Fruit fly (Drosophila melanogaster): ENCODE results near the gene Ogg1.

The Ogg1 gene

dm6 chrX:8650631-8651133, 39.4 kb upstream of the Ogg1 start, which contains the start of gene oc (continued):
- TF ChIP-seq CG1603 (tag; optimal IDR thresholded peaks at IDR 0.05) (peak; percentile 26), esg (GFP tag; conservative IDR thresholded peaks at IDR 0.05) (no peak), slp2 (GFP tag; optimal IDR thresholded peaks at IDR 0.05) (no peak), CG1832 (GFP tag; optimal IDR thresholded peaks at IDR 0.05) (peak; percentile 100), Doc3 (GFP tag; IDR thresholded peaks at IDR 0.05; ENCODE audit: partially characterized antibody) (no peak), CG6791 (GFP tag; IDR thresholded peaks at IDR 0.05; ENCODE audit: partially characterized antibody) (peak; percentile 33; the same call in 1 of the 3 replicates), C15 (GFP tag; IDR thresholded peaks at IDR 0.05) (no peak), ERR (GFP tag; optimal IDR thresholded peaks at IDR 0.05) (peak; percentile 18), Bdp1 (GFP tag; optimal IDR thresholded peaks at IDR 0.05) (no peak), phol (tag; optimal IDR thresholded peaks at IDR 0.05) (peak; percentile 93), CG3838 (GFP tag; optimal IDR thresholded peaks at IDR 0.05) (no peak), CG13775 (GFP tag; optimal IDR thresholded peaks at IDR 0.05) (peak; percentile 17), crp (GFP tag; optimal IDR thresholded peaks at IDR 0.05) (peak in 1 of 2 experiments; percentile 36), CG1647 (GFP tag; optimal IDR thresholded peaks at IDR 0.05) (no peak), trem (tag; optimal IDR thresholded peaks at IDR 0.05) (peak; percentile 5), Neu2 (GFP tag; optimal IDR thresholded peaks at IDR 0.05; ENCODE audit: borderline replicate concordance) (no peak), CG16779 (GFP tag; IDR thresholded peaks at IDR 0.05) (no peak), GATAe (GFP tag; conservative IDR thresholded peaks at IDR 0.05) (no peak), Mrtf (GFP tag; IDR thresholded peaks at IDR 0.05) (no peak), insv (GFP tag; optimal IDR thresholded peaks at IDR 0.05) (no peak), vnd (GFP tag; IDR thresholded peaks at IDR 0.05; ENCODE audit: partially characterized antibody) (no peak), btn (GFP tag; optimal IDR thresholded peaks at IDR 0.05) (no peak), Fer3 (tag; optimal IDR thresholded peaks at IDR 0.05) (no peak), Poxn (GFP tag; IDR thresholded peaks at IDR 0.05) (no peak), stwl (tag; optimal IDR thresholded peaks at IDR 0.05) (no peak), CG4730 (GFP tag; IDR thresholded peaks at IDR 0.05) (no peak), tx (GFP tag; optimal IDR thresholded peaks at IDR 0.05) (no peak), usp (GFP tag; optimal IDR thresholded peaks at IDR 0.05) (no peak), CG9215 (GFP tag; IDR thresholded peaks at IDR 0.05) (no peak), seq (GFP tag; IDR thresholded peaks at IDR 0.05) (peak; percentile 92), kni (GFP tag; optimal IDR thresholded peaks at IDR 0.05) (peak; percentile 60), CG9817 (tag; optimal IDR thresholded peaks at IDR 0.05) (no peak), onecut (GFP tag; IDR thresholded peaks at IDR 0.05) (no peak), CG1024 (GFP tag; IDR thresholded peaks at IDR 0.05) (no peak), CG12942 (GFP tag; optimal IDR thresholded peaks at IDR 0.05) (no peak), CG11560 (tag; IDR thresholded peaks at IDR 0.05) (no peak), pho (GFP tag; optimal IDR thresholded peaks at IDR 0.05) (no peak), CG4360 (GFP tag; IDR thresholded peaks at IDR 0.05) (peak; percentile 98), Opbp (GFP tag; IDR thresholded peaks at IDR 0.05; ENCODE audit: partially characterized antibody) (peak; percentile 21; the same call in 1 of the 3 replicates), zen2 (GFP tag; IDR thresholded peaks at IDR 0.05; ENCODE audit: partially characterized antibody) (no peak), pb (GFP tag; optimal IDR thresholded peaks at IDR 0.05) (no peak), sug (tag; optimal IDR thresholded peaks at IDR 0.05) (peak; percentile 12), CG13296 (GFP tag; optimal IDR thresholded peaks at IDR 0.05) (no peak), Deaf1 (tag; optimal IDR thresholded peaks at IDR 0.05) (peak; percentile 75), NfI (GFP tag; optimal IDR thresholded peaks at IDR 0.05) (no peak), eyg (GFP tag; optimal IDR thresholded peaks at IDR 0.05) (no peak), CG10267 (tag; optimal IDR thresholded peaks at IDR 0.05) (no peak), HLH3B (GFP tag; IDR thresholded peaks at IDR 0.05) (no peak), hkb (optimal IDR thresholded peaks at IDR 0.05) (no peak), hkb (GFP tag; IDR thresholded peaks at IDR 0.05) (no peak), Dp (GFP tag; optimal IDR thresholded peaks at IDR 0.05) (no peak)
